Worm (Caenorhabditis elegans) whole organism, L2 larva: Measurements from ENCODE around the gene ZK643.6.

ENCODE experiments used
- R02D3.7 ChIP-seq: fragments of 150-350 bp; optimal IDR thresholded peaks from 2 replicates; lab custom pipeline; 2014; ENCODE audit warnings: missing biosample characterization, missing genetic modification characterization
- nhr-23 ChIP-seq: fragments of 150-350 bp; optimal IDR thresholded peaks from 2 replicates; lab custom pipeline; 2014; ENCODE audit warnings: missing biosample characterization, missing genetic modification reagents, missing genetic modification characterization
- nhr-25 ChIP-seq: fragments of 150-350 bp; sonication (generic microtip); optimal IDR thresholded peaks from 3 replicates; lab custom pipeline; 2014; ENCODE audit warnings: missing biosample characterization, missing genetic modification characterization
- nhr-77 ChIP-seq: fragments of 150-350 bp; optimal IDR thresholded peaks from 2 replicates; lab custom pipeline; 2014; ENCODE audit warnings: missing biosample characterization, missing genetic modification characterization
- skn-1 ChIP-seq: sonication (generic microtip); optimal IDR thresholded peaks from 2 replicates; lab custom pipeline; 2017; ENCODE audit warnings: missing biosample characterization, missing genetic modification characterization
- unc-62 ChIP-seq: fragments of 150-350 bp; optimal IDR thresholded peaks from 2 replicates; lab custom pipeline; 2014; ENCODE audit warnings: missing biosample characterization, missing genetic modification reagents, missing genetic modification characterization
- ztf-4 ChIP-seq: fragments of 150-350 bp; optimal IDR thresholded peaks from 2 replicates; lab custom pipeline; 2014; ENCODE audit warnings: missing biosample characterization, missing genetic modification characterization

DNA sequence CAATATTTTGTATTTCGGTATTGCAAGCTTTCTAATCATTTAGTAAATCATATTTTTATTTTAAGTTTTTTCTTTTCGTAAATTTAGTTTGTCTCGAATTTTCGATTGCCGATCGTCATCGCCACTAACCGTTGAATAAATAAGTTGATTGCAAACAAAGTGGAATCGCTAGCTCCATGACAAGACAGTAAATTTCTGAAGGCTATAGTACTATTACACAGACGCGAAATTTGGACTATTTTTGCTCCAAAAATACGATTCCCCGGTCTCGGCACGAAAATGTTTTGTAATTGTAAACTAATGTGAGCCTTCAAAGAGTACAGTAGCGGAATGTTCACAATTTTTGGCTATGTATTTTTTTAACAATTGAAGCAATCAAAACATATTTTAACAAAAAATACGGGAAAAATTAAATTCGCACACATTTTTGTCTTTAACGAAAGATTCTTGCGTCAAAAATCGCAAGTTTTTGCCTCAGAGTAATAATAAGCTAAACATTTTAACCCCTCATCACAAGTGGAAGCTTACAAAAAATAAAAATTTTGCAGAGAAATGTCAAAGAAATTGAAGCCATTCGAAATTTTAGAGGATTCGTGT lies 48.9 kb downstream of the ZK643.6 start, which contains the start of gene tpk-1:
- TF ChIP-seq ztf-4 (no peak), nhr-23 (tag; lab: Kevin White, UChicago) (no peak), R02D3.7 (tag; lab: Kevin White, UChicago) (no peak), skn-1 (tag; lab: Kevin White, UChicago) (no peak), unc-62 (no peak), nhr-77 (tag; lab: Kevin White, UChicago) (no peak), nhr-25 (tag; lab: Kevin White, UChicago) (no peak)
